Worm (Caenorhabditis elegans): Measurements from ENCODE around the gene pbs-6.

The pbs-6 gene

DNA sequence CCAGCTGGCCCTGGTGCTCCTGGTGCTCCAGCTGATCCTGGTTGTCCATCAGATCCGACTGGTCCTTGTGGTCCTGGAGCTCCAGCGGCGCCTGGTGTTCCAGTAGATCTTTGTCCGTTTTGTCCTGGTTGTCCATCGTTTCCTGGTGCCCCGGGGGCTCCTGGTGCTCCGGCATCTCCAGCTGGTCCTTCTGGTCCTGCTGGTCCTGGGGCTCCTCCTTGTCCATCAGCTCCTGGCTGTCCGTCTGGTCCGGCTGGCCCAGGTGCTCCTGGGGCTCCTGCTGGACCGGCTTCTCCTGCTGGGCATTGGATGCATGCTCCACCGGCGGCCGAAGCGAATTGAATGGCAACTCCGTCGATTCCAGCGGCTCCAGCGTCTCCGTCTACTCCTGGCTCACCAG, 18.7 kb upstream of the pbs-6 start:
- TF ChIP-seq lin-39 (tag; optimal IDR thresholded peaks at IDR 0.05) (no peak), unc-62 (GFP tag; optimal IDR thresholded peaks at IDR 0.05) (no peak), ztf-11 (tag; optimal IDR thresholded peaks at IDR 0.05) (no peak), unc-55 (GFP tag; optimal IDR thresholded peaks at IDR 0.05) (no peak)

DNA sequence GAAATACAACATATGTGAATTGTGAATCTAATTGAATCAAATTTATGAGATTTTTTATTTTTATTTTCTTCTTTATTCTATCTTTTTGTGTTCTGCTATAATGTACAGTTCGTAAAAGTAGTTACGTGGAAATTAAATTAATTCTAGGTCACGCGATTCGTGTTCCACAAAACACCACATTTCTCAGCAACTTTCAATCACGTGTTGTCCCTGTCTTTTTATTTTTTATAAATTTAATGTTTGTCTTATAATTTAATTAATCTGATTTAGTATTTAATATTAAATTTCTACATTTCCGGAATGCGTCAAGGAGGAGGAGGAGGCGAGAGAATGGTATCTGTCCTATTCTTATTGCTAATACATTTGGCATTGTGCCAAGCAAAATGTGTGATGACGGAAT, 14.2 kb upstream of the pbs-6 start, which contains the start of gene ncr-2:
Gene ncr-2 (plus strand): TSS at position 301 of the 400 bp plus-strand sequence.
- TF ChIP-seq nhr-23 (tag; optimal IDR thresholded peaks at IDR 0.05), result no peak
- no peak for TF ChIP-seq sma-9 (GFP tag; optimal IDR thresholded peaks at IDR 0.05)
- no peak for TF ChIP-seq sma-9 (tag; optimal IDR thresholded peaks at IDR 0.05)
- TF ChIP-seq nhr-11 (tag; optimal IDR thresholded peaks at IDR 0.05), result no peak
- no peak for TF ChIP-seq nhr-129 (tag; optimal IDR thresholded peaks at IDR 0.05)
- TF ChIP-seq nhr-21 (tag; optimal IDR thresholded peaks at IDR 0.05), result no peak
- no peak for TF ChIP-seq mbf-1 (tag; optimal IDR thresholded peaks at IDR 0.05)
- TF ChIP-seq ztf-4 (tag; optimal IDR thresholded peaks at IDR 0.05), result no peak
- TF ChIP-seq nhr-12 (tag; optimal IDR thresholded peaks at IDR 0.05), result no peak

- TF ChIP-seq unc-55 (GFP tag; optimal IDR thresholded peaks at IDR 0.05) (peak; percentile 81), lin-39 (tag; optimal IDR thresholded peaks at IDR 0.05) (no peak), elt-3 (tag; optimal IDR thresholded peaks at IDR 0.05) (no peak)
These were observed 11.0 kb upstream of the pbs-6 start, which contains the start of gene F09G8.5 for ce11 chrIII:8254938-8255337. Gene F09G8.5 (plus strand): TSS chrIII:8254975.

DNA sequence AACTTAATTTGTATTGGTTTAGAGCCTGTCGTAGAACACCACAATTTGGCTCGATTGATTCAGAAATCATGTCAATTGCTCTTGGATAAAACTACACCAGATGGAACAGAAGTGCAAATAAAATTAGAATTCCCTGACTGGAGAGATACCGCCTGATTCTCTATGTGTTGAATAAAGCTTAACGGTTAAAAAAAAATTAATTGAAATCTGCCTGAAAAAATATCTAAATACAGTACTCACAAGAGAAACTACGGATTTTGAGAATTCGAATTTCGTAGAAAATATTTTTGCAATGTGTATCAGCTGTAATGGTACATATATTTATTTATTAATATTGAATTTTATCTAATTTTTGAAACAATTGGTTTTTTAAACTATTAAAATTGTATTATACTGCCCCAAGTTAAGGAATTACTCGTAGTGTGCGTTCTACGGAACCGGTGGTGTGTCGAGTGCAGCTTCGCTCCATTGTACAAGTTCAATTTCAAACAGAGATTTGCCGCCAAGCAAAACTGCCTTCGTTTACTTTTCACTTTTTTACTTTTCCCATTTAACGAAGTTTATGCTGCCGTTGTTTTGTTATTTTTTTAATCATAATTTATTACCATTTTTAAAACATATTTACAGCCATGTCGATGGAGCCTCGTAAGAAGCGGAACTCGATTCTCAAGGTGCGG, 6.3 kb upstream of the pbs-6 start, which contains the start of gene knl-1:
Gene knl-1 (plus strand): TSS at position 626 of the 677 bp plus-strand sequence.
- TF ChIP-seq Y55F3AM.14 (GFP tag; optimal IDR thresholded peaks at IDR 0.05) (no peak), dmd-4 (tag; optimal IDR thresholded peaks at IDR 0.05) (no peak), mbf-1 (tag; optimal IDR thresholded peaks at IDR 0.05) (no peak), C34F6.9 (tag; optimal IDR thresholded peaks at IDR 0.05) (peak; percentile 65), nhr-129 (tag; optimal IDR thresholded peaks at IDR 0.05) (peak; percentile 76), unc-55 (GFP tag; optimal IDR thresholded peaks at IDR 0.05) (peak; percentile 84), snpc-4 (tag; optimal IDR thresholded peaks at IDR 0.05) (peak; percentile 9), crh-2 (tag; optimal IDR thresholded peaks at IDR 0.05) (peak; percentile 7), gmeb-1 (tag; optimal IDR thresholded peaks at IDR 0.05) (peak; percentile 73), fos-1 (tag; optimal IDR thresholded peaks at IDR 0.05) (peak; percentile 2), lsy-2 (tag; optimal IDR thresholded peaks at IDR 0.05) (peak in 1 of 2 experiments; percentile 72), nhr-6 (tag; optimal IDR thresholded peaks at IDR 0.05) (no peak)

ce11 chrIII:8249381-8249780, 5.5 kb upstream of the pbs-6 start, which contains the start of the genes C02F5.10 and C02F5.2:
Gene C02F5.10 (minus strand): TSS chrIII:8249481.
Gene C02F5.2 (plus strand): TSS chrIII:8249619.
- TF ChIP-seq F13H6.1 (tag; optimal IDR thresholded peaks at IDR 0.05), result no peak
- no peak for TF ChIP-seq nhr-23 (tag; optimal IDR thresholded peaks at IDR 0.05)
- TF ChIP-seq ztf-1 (GFP tag; conservative IDR thresholded peaks at IDR 0.05), result no peak

ce11 chrIII:8247051-8247450, 3.2 kb upstream of the pbs-6 start, which contains the start of gene C02F5.13:
Gene C02F5.13 (plus strand): TSS chrIII:8247351.
- TF ChIP-seq nhr-25 (tag; optimal IDR thresholded peaks at IDR 0.05) (no peak), gmeb-1 (tag; optimal IDR thresholded peaks at IDR 0.05) (no peak), nhr-6 (tag; optimal IDR thresholded peaks at IDR 0.05) (no peak), ztf-11 (tag; optimal IDR thresholded peaks at IDR 0.05) (no peak), nhr-237 (tag; optimal IDR thresholded peaks at IDR 0.05) (no peak), egl-27 (tag; optimal IDR thresholded peaks at IDR 0.05) (no peak), sma-9 (GFP tag; optimal IDR thresholded peaks at IDR 0.05) (no peak), sma-9 (tag; optimal IDR thresholded peaks at IDR 0.05) (no peak)

ce11 chrIII:8245591-8245990, 1.7 kb upstream of the pbs-6 start, which contains the start of gene C02F5.3:
Gene C02F5.3 (plus strand): TSS chrIII:8245891.
- TF ChIP-seq Y55F3AM.14 (GFP tag; optimal IDR thresholded peaks at IDR 0.05), result no peak
- no peak for TF ChIP-seq skn-1 (tag; optimal IDR thresholded peaks at IDR 0.05)
- no peak for TF ChIP-seq nhr-25 (tag; optimal IDR thresholded peaks at IDR 0.05)
- TF ChIP-seq nhr-237 (tag; optimal IDR thresholded peaks at IDR 0.05), result no peak
- TF ChIP-seq egl-27 (tag; optimal IDR thresholded peaks at IDR 0.05), result no peak
- no peak for TF ChIP-seq mab-5 (tag; optimal IDR thresholded peaks at IDR 0.05)
- no peak for TF ChIP-seq lin-13 (GFP tag; optimal IDR thresholded peaks at IDR 0.05)
- no peak for TF ChIP-seq zag-1 (tag; optimal IDR thresholded peaks at IDR 0.05)
- TF ChIP-seq ama-1 (optimal IDR thresholded peaks at IDR 0.05), result no peak
- TF ChIP-seq blmp-1 (tag; optimal IDR thresholded peaks at IDR 0.05; ENCODE audit: insufficient read depth), result no peak
- TF ChIP-seq snpc-4 (tag; optimal IDR thresholded peaks at IDR 0.05), result no peak
- TF ChIP-seq ZK546.5 (tag; optimal IDR thresholded peaks at IDR 0.05), result no peak

All from whole organism, L2 larva.